Worm (Caenorhabditis elegans) whole organism, L3 larva: ENCODE measurements around the gene F31D4.8.

Experiments
- R02D3.7 ChIP-seq: fragments of 150-350 bp; optimal IDR thresholded peaks from 2 replicates; lab custom pipeline; 2014; ENCODE audit warnings: missing biosample characterization, missing genetic modification characterization
- ZK546.5 ChIP-seq: sonication (generic microtip); optimal IDR thresholded peaks from 2 replicates; lab custom pipeline; 2017; ENCODE audit warnings: missing biosample characterization, missing genetic modification characterization
- ceh-9 ChIP-seq: sonication (generic microtip); optimal IDR thresholded peaks from 2 replicates; lab custom pipeline; 2018; ENCODE audit warnings: missing biosample characterization, missing genetic modification characterization
- daf-12 ChIP-seq: fragments of 150-350 bp; optimal IDR thresholded peaks from 2 replicates; lab custom pipeline; 2014; ENCODE audit warnings: missing biosample characterization, missing genetic modification reagents, missing genetic modification characterization
- egl-27 ChIP-seq: sonication (generic microtip); optimal IDR thresholded peaks from 4 replicates; lab custom pipeline; 2017; ENCODE audit warnings: missing biosample characterization, missing genetic modification reagents, missing genetic modification characterization
- egl-5 ChIP-seq: fragments of 150-350 bp; optimal IDR thresholded peaks from 2 replicates; lab custom pipeline; 2017; ENCODE audit warnings: missing biosample characterization, missing genetic modification reagents, missing genetic modification characterization, inconsistent platforms
- elt-1 ChIP-seq: fragments of 150-350 bp; optimal IDR thresholded peaks from 2 replicates; lab custom pipeline; 2014; ENCODE audit warnings: missing biosample characterization, missing genetic modification characterization
- elt-2 ChIP-seq: sonication (generic microtip); optimal IDR thresholded peaks from 2 replicates; lab custom pipeline; 2016; ENCODE audit warnings: missing genetic modification reagents, mild to moderate bottlenecking, missing genetic modification characterization, missing compliant biosample characterization
- elt-3 ChIP-seq, 3 experiments: fragments of 150-350 bp in 1 of 3; sonication (generic microtip) in 2 of 3; optimal IDR thresholded peaks; 2 replicates in 2 of 3; 4 replicates in 1 of 3; lab custom pipeline; 2014 to 2017; ENCODE audit warnings: missing biosample characterization in 3 of 3, missing genetic modification characterization in 3 of 3
- fkh-10 ChIP-seq: sonication (generic microtip); optimal IDR thresholded peaks from 2 replicates; lab custom pipeline; 2017; ENCODE audit warnings: missing biosample characterization, missing genetic modification reagents, missing genetic modification characterization
- fkh-2 ChIP-seq: fragments of 150-350 bp; optimal IDR thresholded peaks from 2 replicates; lab custom pipeline; 2014; ENCODE audit warnings: missing biosample characterization, missing genetic modification reagents, missing genetic modification characterization
- fos-1 ChIP-seq: fragments of 150-350 bp; optimal IDR thresholded peaks from 2 replicates; lab custom pipeline; 2014; ENCODE audit warnings: missing biosample characterization, missing genetic modification characterization
- jun-1 ChIP-seq: fragments of 150-350 bp; optimal IDR thresholded peaks from 2 replicates; lab custom pipeline; 2014; ENCODE audit warnings: missing biosample characterization, missing genetic modification reagents, missing genetic modification characterization
- lin-15B ChIP-seq: fragments of 150-350 bp; optimal IDR thresholded peaks from 2 replicates; lab custom pipeline; 2014; ENCODE audit warnings: missing biosample characterization, missing genetic modification characterization
- lsy-12 ChIP-seq: sonication (generic microtip); optimal IDR thresholded peaks from 2 replicates; lab custom pipeline; 2016; ENCODE audit warnings: mild to moderate bottlenecking, missing genetic modification characterization, missing compliant biosample characterization
- nfya-1 ChIP-seq: sonication (generic microtip); optimal IDR thresholded peaks from 2 replicates; lab custom pipeline; 2017; ENCODE audit warnings: missing genetic modification characterization, mild to moderate bottlenecking, missing compliant biosample characterization, antibody characterized with exemption, moderate library complexity; ENCODE audit not compliant: insufficient read depth
- nhr-12 ChIP-seq: fragments of 150-350 bp; optimal IDR thresholded peaks from 2 replicates; lab custom pipeline; 2014; ENCODE audit warnings: missing biosample characterization, missing genetic modification characterization
- nhr-28 ChIP-seq: fragments of 150-350 bp; optimal IDR thresholded peaks from 2 replicates; lab custom pipeline; 2014; ENCODE audit warnings: missing biosample characterization, missing genetic modification characterization
- nhr-67 ChIP-seq: fragments of 150-350 bp; optimal IDR thresholded peaks from 2 replicates; lab custom pipeline; 2014; ENCODE audit warnings: missing biosample characterization, missing genetic modification characterization
- nhr-76 ChIP-seq: fragments of 150-350 bp; sonication (generic microtip); optimal IDR thresholded peaks from 5 replicates; lab custom pipeline; 2014; ENCODE audit warnings: missing biosample characterization, missing genetic modification characterization
- nhr-77 ChIP-seq: fragments of 150-350 bp; optimal IDR thresholded peaks from 2 replicates; lab custom pipeline; 2014; ENCODE audit warnings: missing biosample characterization, missing genetic modification characterization
- pha-4 ChIP-seq: fragments of 150-350 bp; optimal IDR thresholded peaks from 2 replicates; lab custom pipeline; 2014; ENCODE audit warnings: missing biosample characterization, missing genetic modification reagents, missing genetic modification characterization
- pqm-1 ChIP-seq: fragments of 150-350 bp; optimal IDR thresholded peaks from 2 replicates; lab custom pipeline; 2017; ENCODE audit warnings: missing biosample characterization, missing genetic modification characterization, inconsistent platforms
- sea-2 ChIP-seq: fragments of 150-350 bp; sonication (generic microtip); optimal IDR thresholded peaks from 4 replicates; lab custom pipeline; 2014; ENCODE audit warnings: missing biosample characterization, missing genetic modification reagents, missing genetic modification characterization
- snpc-4 ChIP-seq: fragments of 150-350 bp; optimal IDR thresholded peaks from 2 replicates; lab custom pipeline; 2014; ENCODE audit warnings: missing biosample characterization, missing genetic modification characterization
- unc-39 ChIP-seq: sonication (generic microtip); optimal IDR thresholded peaks from 4 replicates; lab custom pipeline; 2017; ENCODE audit warnings: missing biosample characterization, missing genetic modification characterization
- unc-62 ChIP-seq: fragments of 150-350 bp; sonication (generic microtip); optimal IDR thresholded peaks from 4 replicates; lab custom pipeline; 2014; ENCODE audit warnings: missing biosample characterization, missing genetic modification reagents, missing genetic modification characterization
- zag-1 ChIP-seq: fragments of 150-350 bp; optimal IDR thresholded peaks from 2 replicates; lab custom pipeline; 2014; ENCODE audit warnings: missing biosample characterization, missing genetic modification characterization
- ztf-4 ChIP-seq: fragments of 150-350 bp; optimal IDR thresholded peaks from 2 replicates; lab custom pipeline; 2014; ENCODE audit warnings: missing biosample characterization, missing genetic modification characterization

The F31D4.8 gene

DNA sequence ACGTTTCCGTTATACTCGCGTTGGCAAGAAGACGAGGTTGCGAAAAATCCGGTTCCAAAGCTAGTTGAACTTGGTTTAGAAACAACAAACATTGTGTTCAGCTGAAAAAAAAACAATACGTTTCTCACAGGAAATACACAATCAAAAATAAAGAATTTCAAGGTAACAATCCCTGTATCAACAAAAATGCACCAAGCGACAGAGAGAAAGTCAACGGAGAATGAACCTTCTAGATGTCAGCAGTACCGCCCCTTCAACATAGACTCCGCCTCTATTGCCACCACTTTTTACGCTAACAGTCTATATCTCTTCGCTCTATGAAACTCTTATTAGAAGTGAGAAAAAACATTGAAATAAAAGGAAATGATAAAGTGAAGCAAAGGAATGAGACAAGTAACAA, at the start of gene F31D4.8:
Gene F31D4.8 (minus strand): TSS at position 101 of the 400 bp plus-strand sequence.
- TF ChIP-seq lin-15B: no peak
- no peak for TF ChIP-seq ztf-4 (tag; lab: Kevin White, UChicago)
- peak; percentile 8 for TF ChIP-seq pha-4 (tag; lab: Kevin White, UChicago)
- TF ChIP-seq, all 47 proteins: peak for 1

DNA sequence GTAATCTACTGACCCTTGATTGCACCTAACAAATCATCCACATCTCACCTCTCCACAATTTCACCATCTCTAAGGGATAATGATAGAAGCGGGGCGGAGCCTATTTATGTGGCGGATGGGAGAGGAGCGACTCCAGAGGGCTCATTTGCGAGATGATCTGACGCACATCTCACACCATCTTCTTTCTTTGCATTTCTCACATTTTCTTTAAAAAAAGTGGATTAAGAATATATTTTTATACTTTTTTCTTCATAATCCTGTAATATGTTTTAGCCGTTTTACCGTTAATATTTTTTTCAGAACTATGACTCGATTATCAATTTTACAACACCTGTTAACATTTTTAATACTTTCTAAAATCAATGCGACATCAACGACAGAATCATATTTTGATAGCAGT, 47.0 kb upstream of the F31D4.8 start, which contains the start of gene pbo-5:
Gene pbo-5 (plus strand): TSS at position 301 of the 400 bp plus-strand sequence.
- TF ChIP-seq ceh-9 (tag; lab: Kevin White, UChicago) (no peak), nfya-1 (tag; lab: Kevin White, UChicago) (no peak), nhr-12 (tag; lab: Kevin White, UChicago) (no peak), egl-5 (tag; lab: Kevin White, UChicago) (no peak), nhr-76 (tag; lab: Kevin White, UChicago) (no peak)
- TF ChIP-seq, all 47 proteins: peak for 0

DNA sequence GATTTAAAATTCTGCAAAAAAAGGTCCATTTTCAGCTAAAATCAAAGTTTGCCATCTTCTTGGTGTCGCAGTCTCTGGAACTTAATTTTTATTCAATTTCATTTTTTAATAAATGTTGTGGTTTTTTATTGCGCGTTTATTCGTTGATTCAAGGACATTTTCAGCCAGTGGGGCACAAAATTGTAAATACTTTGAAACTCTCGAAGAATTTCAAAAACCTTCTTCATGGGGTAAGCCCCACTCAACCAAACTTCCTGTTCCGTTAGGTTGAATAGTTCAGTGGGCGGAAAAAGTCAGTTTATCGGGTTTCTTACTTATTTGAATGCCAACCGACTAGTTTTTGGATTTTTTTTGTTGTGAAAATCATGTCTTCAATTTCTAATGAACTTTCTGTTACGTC, 41.9 kb upstream of the F31D4.8 start, which contains the start of gene ttll-9:
Gene ttll-9 (plus strand): TSS at position 301 of the 400 bp plus-strand sequence.
- no peak for TF ChIP-seq nhr-28 (tag; lab: Kevin White, UChicago)
- TF ChIP-seq ceh-9 (tag; lab: Kevin White, UChicago): no peak
- no peak for TF ChIP-seq elt-1 (tag; lab: Kevin White, UChicago)
- no peak for TF ChIP-seq nfya-1 (tag; lab: Kevin White, UChicago)
- TF ChIP-seq fkh-10: no peak
- TF ChIP-seq lin-15B: no peak
- TF ChIP-seq pqm-1 (tag; lab: Kevin White, UChicago): no peak
- TF ChIP-seq elt-3 (tag; optimal IDR thresholded peaks at IDR 0.05; lab: Kevin White, UChicago): no peak
- TF ChIP-seq zag-1 (tag; lab: Kevin White, UChicago): no peak
- TF ChIP-seq nhr-76 (tag; lab: Kevin White, UChicago): no peak
- TF ChIP-seq, all 47 proteins: peak for 0

DNA sequence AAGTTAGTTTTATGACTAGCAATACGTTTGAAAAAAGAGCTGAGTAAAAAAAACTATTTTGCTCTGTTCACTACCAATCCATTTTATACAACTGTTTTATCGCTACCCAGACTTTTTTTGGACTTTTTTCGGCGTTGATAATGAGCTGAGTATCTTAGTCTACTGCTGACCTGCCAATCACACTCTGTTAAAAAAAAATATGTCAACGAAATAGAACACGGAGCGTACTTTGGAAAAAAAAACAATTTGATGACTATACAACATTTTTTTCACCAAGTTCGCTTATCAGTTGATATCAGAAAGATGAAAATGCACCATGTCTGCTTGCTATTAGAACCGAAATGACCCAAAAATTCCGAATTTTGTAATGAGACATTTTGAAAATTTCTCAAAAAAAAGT, 41.5 kb upstream of the F31D4.8 start:
- no peak for TF ChIP-seq sea-2 (GFP tag; lab: Kevin White, UChicago)
- TF ChIP-seq elt-2 (tag; lab: Kevin White, UChicago): peak; percentile 54

DNA sequence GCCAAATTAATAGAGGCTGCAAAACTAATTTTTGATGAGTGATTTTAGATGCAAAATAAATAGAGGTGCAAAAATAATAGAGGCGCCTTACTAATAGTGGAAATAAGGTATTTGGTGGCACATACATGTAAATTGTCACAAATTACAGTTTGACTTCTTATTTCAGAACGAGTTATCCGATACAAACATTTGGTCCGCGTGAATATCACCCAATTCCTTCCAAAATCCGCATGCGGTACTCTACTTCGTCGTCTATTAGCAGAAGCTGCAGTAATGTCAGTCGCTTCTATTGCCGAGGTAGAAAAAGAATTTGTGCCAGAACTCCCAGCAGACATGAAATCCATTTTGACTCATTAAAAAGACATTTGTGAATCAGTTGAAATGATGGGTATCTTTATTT, 38.7 kb upstream of the F31D4.8 start:
- no peak for TF ChIP-seq unc-62 (GFP tag; lab: Kevin White, UChicago)
- TF ChIP-seq unc-39: no peak
- TF ChIP-seq nhr-77 (tag; lab: Kevin White, UChicago): no peak
- TF ChIP-seq ceh-9 (tag; lab: Kevin White, UChicago): no peak
- TF ChIP-seq jun-1 (tag; lab: Kevin White, UChicago): no peak
- TF ChIP-seq ZK546.5 (tag; lab: Kevin White, UChicago): no peak
- no peak for TF ChIP-seq nhr-12 (tag; lab: Kevin White, UChicago)
- TF ChIP-seq elt-2 (tag; lab: Kevin White, UChicago): no peak
- TF ChIP-seq nhr-28 (tag; lab: Kevin White, UChicago): no peak
- no peak for TF ChIP-seq R02D3.7 (tag; lab: Kevin White, UChicago)
- TF ChIP-seq fkh-2: no peak
- TF ChIP-seq fos-1: no peak
- no peak for TF ChIP-seq pqm-1 (tag; lab: Kevin White, UChicago)
- TF ChIP-seq snpc-4: no peak
- no peak for TF ChIP-seq ztf-4 (tag; lab: Kevin White, UChicago)
- TF ChIP-seq lin-15B: no peak
- no peak for TF ChIP-seq nhr-67
- TF ChIP-seq elt-1 (tag; lab: Kevin White, UChicago): no peak
- TF ChIP-seq lsy-12 (tag; lab: Kevin White, UChicago): no peak

DNA sequence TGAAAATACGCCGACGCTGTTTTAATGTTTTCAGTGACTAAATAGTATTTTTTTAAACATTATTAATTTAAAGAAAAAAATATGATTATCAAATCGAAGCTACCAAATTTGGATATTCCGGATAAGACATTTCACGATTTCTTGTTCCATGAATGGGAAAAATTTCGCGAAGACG, 35.8 kb upstream of the F31D4.8 start, which contains the start of gene acs-12:
Gene acs-12 (plus strand): TSS at position 76 of the 175 bp plus-strand sequence.
- TF ChIP-seq nfya-1 (tag; lab: Kevin White, UChicago) (no peak), daf-12 (tag; lab: Kevin White, UChicago) (no peak), egl-27 (tag; lab: Kevin White, UChicago) (no peak), fkh-2 (no peak)
